Worm (Caenorhabditis elegans) whole organism, young adult: ENCODE results near the gene spsb-1.

Experiments used
- B0261.1 ChIP-seq: sonication (generic microtip); optimal IDR thresholded peaks from 2 replicates; lab custom pipeline; 2016; ENCODE audit warnings: mild to moderate bottlenecking, missing genetic modification characterization, moderate library complexity, missing compliant biosample characterization
- F57C9.4 ChIP-seq: sonication (generic microtip); optimal IDR thresholded peaks from 2 replicates; lab custom pipeline; 2017; ENCODE audit warnings: mild to moderate bottlenecking, missing genetic modification characterization, missing compliant biosample characterization
- egl-18 ChIP-seq: fragments of 200-800 bp; sonication (Bioruptor generic); IDR thresholded peaks from 2 replicates; pipeline ENCODE4 v1.3.6; 2022; ENCODE audit warnings: missing genetic modification reagents, missing genetic modification characterization, missing compliant biosample characterization
- fkh-3 ChIP-seq: sonication (generic microtip); optimal IDR thresholded peaks from 2 replicates; lab custom pipeline; 2016; ENCODE audit warnings: mild to moderate bottlenecking, missing genetic modification characterization, missing compliant biosample characterization
- hlh-26 ChIP-seq: fragments of 200-800 bp; sonication (Bioruptor generic); conservative IDR thresholded peaks from 2 replicates; pipeline ENCODE4 v1.3.6; 2022; ENCODE audit warnings: missing genetic modification reagents, missing genetic modification characterization, missing compliant biosample characterization
- hmg-1.2 ChIP-seq: fragments of 200-800 bp; sonication (Bioruptor generic); IDR thresholded peaks from 2 replicates; pipeline ENCODE4 v1.3.6; 2022; ENCODE audit warnings: missing genetic modification reagents, missing genetic modification characterization, missing compliant biosample characterization
- hrde-1 ChIP-seq: sonication (generic microtip); optimal IDR thresholded peaks from 2 replicates; lab custom pipeline; 2016; ENCODE audit warnings: missing genetic modification characterization, mild to moderate bottlenecking, missing compliant biosample characterization, moderate library complexity, missing genotype, missing genetic modification reagents, borderline replicate concordance
- mel-28 ChIP-seq: sonication (generic microtip); optimal IDR thresholded peaks from 2 replicates; lab custom pipeline; 2016; ENCODE audit warnings: borderline replicate concordance, mild to moderate bottlenecking, missing genetic modification characterization, missing compliant biosample characterization
- mes-4 ChIP-seq: sonication (generic microtip); optimal IDR thresholded peaks from 2 replicates; lab custom pipeline; 2016; ENCODE audit warnings: missing genotype, missing genetic modification characterization, missing compliant biosample characterization
- nhr-80 ChIP-seq: sonication (generic microtip); optimal IDR thresholded peaks from 2 replicates; lab custom pipeline; 2016; ENCODE audit warnings: missing genetic modification characterization, missing compliant biosample characterization
- unc-130 ChIP-seq: sonication (generic microtip); optimal IDR thresholded peaks from 2 replicates; lab custom pipeline; 2016; ENCODE audit warnings: missing genetic modification reagents, missing genetic modification characterization, missing compliant biosample characterization

ce11 chrII:15266487-15266886, 70.0 kb downstream of the spsb-1 start:
- no peak for TF ChIP-seq egl-18
- TF ChIP-seq hrde-1 (tag; lab: Kevin White, UChicago), result no peak
- no peak for TF ChIP-seq B0261.1 (tag; lab: Kevin White, UChicago)
- no peak for TF ChIP-seq mes-4 (tag; lab: Kevin White, UChicago)
- no peak for TF ChIP-seq fkh-3 (tag; lab: Kevin White, UChicago)
- peak; percentile 58 for TF ChIP-seq nhr-80 (tag; lab: Kevin White, UChicago)
- TF ChIP-seq mel-28 (tag; lab: Kevin White, UChicago), result no peak
- TF ChIP-seq unc-130 (GFP tag; lab: Kevin White, UChicago), result no peak
- no peak for TF ChIP-seq hlh-26 (GFP tag; lab: Robert Waterston, UW)
- no peak; the same call in 1 of the 2 replicates for TF ChIP-seq hmg-1.2 (GFP tag; lab: Robert Waterston, UW)
- no peak for TF ChIP-seq F57C9.4 (tag; lab: Kevin White, UChicago)
